Worm (Caenorhabditis elegans) whole organism, L4 larva: ENCODE data around the gene T27E7.3.
A peak's percentile ranks its signal among the peaks of the same experiment; 100 is the strongest.

Source experiments
- R02D3.7 ChIP-seq: fragments of 150-350 bp; sonication (generic microtip); optimal IDR thresholded peaks from 3 replicates; lab custom pipeline; 2014; ENCODE audit warnings: missing biosample characterization, missing genetic modification characterization
- ceh-20 ChIP-seq: fragments of 200-800 bp; sonication (Bioruptor generic); IDR thresholded peaks from 2 replicates; pipeline ENCODE4 v1.3.6; 2022; ENCODE audit warnings: missing genetic modification reagents, missing genetic modification characterization, missing compliant biosample characterization
- ceh-32 ChIP-seq: sonication (generic microtip); optimal IDR thresholded peaks from 2 replicates; lab custom pipeline; 2016; ENCODE audit warnings: mild to moderate bottlenecking, missing genetic modification characterization, missing compliant biosample characterization; ENCODE audit not compliant: poor library complexity
- dmd-8 ChIP-seq: fragments of 200-800 bp; sonication (Bioruptor generic); IDR thresholded peaks from 2 replicates; pipeline ENCODE4 v1.3.6; 2022; ENCODE audit warnings: missing genetic modification characterization, missing compliant biosample characterization
- dmd-9 ChIP-seq: fragments of 200-800 bp; sonication (Bioruptor generic); IDR thresholded peaks from 2 replicates; pipeline ENCODE4 v1.3.6; 2022; ENCODE audit warnings: missing genetic modification reagents, missing genetic modification characterization, missing compliant biosample characterization
- hif-1 ChIP-seq, 2 experiments: sonication (generic microtip); optimal IDR thresholded peaks; 2 replicates each; lab custom pipeline; 2016 to 2017; ENCODE audit warnings: missing compliant biosample characterization in 2 of 2, missing genetic modification characterization in 2 of 2, missing genetic modification reagents in 2 of 2, missing genotype in 2 of 2, mild to moderate bottlenecking in 1 of 2
- hlh-11 ChIP-seq: fragments of 200-800 bp; sonication (Bioruptor generic); optimal IDR thresholded peaks from 2 replicates; lab custom pipeline; 2018; ENCODE audit warnings: mild to moderate bottlenecking, missing genetic modification characterization, missing compliant biosample characterization
- hlh-30 ChIP-seq: sonication (generic microtip); optimal IDR thresholded peaks from 2 replicates; lab custom pipeline; 2017; ENCODE audit warnings: antibody characterized with exemption, mild to moderate bottlenecking, missing genetic modification characterization, missing compliant biosample characterization; ENCODE audit not compliant: insufficient read depth
- lin-15B ChIP-seq: fragments of 150-350 bp; sonication (generic microtip); optimal IDR thresholded peaks from 3 replicates; lab custom pipeline; 2014; ENCODE audit warnings: missing biosample characterization, missing genetic modification characterization
- lir-3 ChIP-seq: sonication (generic microtip); optimal IDR thresholded peaks from 2 replicates; lab custom pipeline; 2016; ENCODE audit warnings: mild to moderate bottlenecking, missing genetic modification characterization, missing compliant biosample characterization
- lsy-2 ChIP-seq, 2 experiments: fragments of 150-350 bp in 1 of 2; sonication (generic microtip) in 1 of 2; optimal IDR thresholded peaks; 2 replicates each; lab custom pipeline; 2014 to 2017; ENCODE audit warnings: missing biosample characterization in 2 of 2, missing genetic modification characterization in 2 of 2
- set-16 ChIP-seq: fragments of 200-800 bp; sonication (Bioruptor generic); IDR thresholded peaks from 2 replicates; pipeline ENCODE4 v1.3.6; 2022; ENCODE audit warnings: missing genetic modification reagents, missing genetic modification characterization, missing compliant biosample characterization
- unc-62 ChIP-seq, 3 experiments: fragments of 150-350 bp in 1 of 3; sonication (generic microtip); optimal IDR thresholded peaks in 2 of 3; peaks in 1 of 3; 1 replicate in 1 of 3; 2 replicates in 2 of 3; lab custom pipeline; 2014 to 2017; ENCODE audit warnings: missing biosample characterization in 3 of 3, missing genetic modification characterization in 3 of 3, missing genetic modification reagents in 3 of 3, missing genotype in 1 of 3

Gene T27E7.3

ce11 chrIV:14576471-14576870 is 47.7 kb downstream of the T27E7.3 start (continued):
- TF ChIP-seq dmd-9 (GFP tag; lab: Robert Waterston, UW), result no peak
- no peak for TF ChIP-seq lsy-2 (tag; optimal IDR thresholded peaks at IDR 0.05; lab: Kevin White, UChicago)
- no peak for TF ChIP-seq lin-15B (tag; lab: Kevin White, UChicago)
- TF ChIP-seq hif-1 (tag; optimal IDR thresholded peaks at IDR 0.05; lab: Kevin White, UChicago), result no peak
- no peak for TF ChIP-seq dmd-8 (GFP tag; lab: Robert Waterston, UW)
- peak; percentile 51 for TF ChIP-seq lir-3 (tag; lab: Kevin White, UChicago)
- no peak for TF ChIP-seq hlh-30 (tag; lab: Kevin White, UChicago)
- no peak for TF ChIP-seq set-16 (GFP tag; lab: Robert Waterston, UW)
- no peak for TF ChIP-seq hlh-11 (tag; lab: Kevin White, UChicago)
- no peak for TF ChIP-seq ceh-20
- no peak for TF ChIP-seq ceh-32

ce11 chrIV:14578650-14579193 is 49.9 kb downstream of the T27E7.3 start, which contains the start of gene Y57G11B.8:
TSS of gene Y57G11B.8 (minus strand) at chrIV:14578700.
- no peak for TF ChIP-seq R02D3.7 (tag; lab: Kevin White, UChicago)
- peak in 1 of 2 experiments; percentile 93 for TF ChIP-seq unc-62 (GFP tag; optimal IDR thresholded peaks at IDR 0.05 in 1 of 2; lab: Kevin White, UChicago)
- TF ChIP-seq unc-62 (tag; optimal IDR thresholded peaks at IDR 0.05; lab: Kevin White, UChicago), result no peak
